Fruit fly (Drosophila melanogaster): ENCODE measurements around the gene hry.

DNA sequence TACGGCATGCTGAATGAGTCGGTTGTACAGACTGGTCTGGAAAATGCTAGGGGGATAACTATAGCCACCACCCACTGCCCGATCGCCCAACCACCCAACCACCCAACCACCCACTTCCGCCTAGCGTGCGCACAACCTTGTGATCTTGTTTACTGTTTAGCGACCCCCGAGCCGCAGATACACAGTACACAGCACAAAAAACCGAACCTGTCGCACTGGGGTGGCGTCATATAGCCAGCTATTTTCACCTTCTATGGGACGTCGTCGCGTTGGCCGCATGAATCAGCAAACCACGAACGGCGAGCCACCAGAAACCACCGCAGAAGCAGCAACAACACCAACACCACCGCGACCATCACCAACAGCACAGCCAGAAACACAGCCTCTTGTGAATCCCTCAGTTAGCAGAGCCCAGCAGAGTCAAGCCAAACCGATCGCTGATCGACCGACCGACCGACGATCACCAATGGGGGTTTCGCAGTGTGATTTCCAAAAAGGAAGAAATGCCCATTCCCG, 472 bp upstream of the hry start:
- TF ChIP-seq insv (optimal IDR thresholded peaks at IDR 0.05) (no peak), ttk (optimal IDR thresholded peaks at IDR 0.05) (no peak), Sin3A (optimal IDR thresholded peaks at IDR 0.05) (no peak), psq (optimal IDR thresholded peaks at IDR 0.05) (no peak)
